Worm (Caenorhabditis elegans): ENCODE measurements around the gene eat-6.

ce11 chrV:13166582-13166981 is 36.8 kb upstream of the eat-6 start:
- TF ChIP-seq flt-1 (GFP tag; IDR thresholded peaks at IDR 0.05): no peak
- no peak for TF ChIP-seq cog-1 (tag; optimal IDR thresholded peaks at IDR 0.05)
- TF ChIP-seq ztf-29 (GFP tag; IDR thresholded peaks at IDR 0.05): no peak
- no peak for TF ChIP-seq ref-1 (GFP tag; conservative IDR thresholded peaks at IDR 0.05)
- no peak for TF ChIP-seq tab-1 (GFP tag; IDR thresholded peaks at IDR 0.05)
